Fruit fly (Drosophila melanogaster) whole organism, embryonic: ENCODE data around the gene Sgt1.

Source experiments
- Abd-B ChIP-seq: fragments of 200-800 bp; sonication (Bioruptor generic); optimal IDR thresholded peaks from 2 replicates; lab custom pipeline; 2018; ENCODE audit warnings: missing biosample characterization, mild to moderate bottlenecking, missing genetic modification characterization, moderate library complexity
- B-H1 ChIP-seq: fragments of 200-800 bp; sonication (Bioruptor generic); IDR thresholded peaks from 3 replicates; pipeline ENCODE4 v1.3.6; 2022; ENCODE audit warnings: missing biosample characterization, missing genetic modification characterization
- CG10147 ChIP-seq: fragments of 200-800 bp; sonication (Bioruptor generic); optimal IDR thresholded peaks from 2 replicates; lab custom pipeline; 2019; ENCODE audit warnings: missing biosample characterization, mild to moderate bottlenecking, missing genetic modification characterization, moderate library complexity
- CG11085 ChIP-seq: fragments of 200-800 bp; sonication (Bioruptor generic); IDR thresholded peaks from 2 replicates; pipeline ENCODE4 v1.3.6; 2022; ENCODE audit warnings: missing biosample characterization, missing genetic modification characterization
- CG13424 ChIP-seq: fragments of 200-800 bp; sonication (Bioruptor generic); optimal IDR thresholded peaks from 2 replicates; lab custom pipeline; 2019; ENCODE audit warnings: missing biosample characterization, mild to moderate bottlenecking, missing genetic modification characterization, moderate library complexity
- CG13894 ChIP-seq: fragments of 200-800 bp; sonication (Bioruptor generic); optimal IDR thresholded peaks from 3 replicates; lab custom pipeline; 2018; ENCODE audit warnings: missing biosample characterization, mild to moderate bottlenecking, missing genetic modification characterization, moderate library complexity
- CG14667 ChIP-seq: fragments of 200-800 bp; sonication (Bioruptor generic); IDR thresholded peaks from 2 replicates; pipeline ENCODE4 v1.3.6; 2022; ENCODE audit warnings: missing biosample characterization, missing genetic modification characterization
- CG14860 ChIP-seq: fragments of 200-800 bp; sonication (Bioruptor generic); IDR thresholded peaks from 3 replicates; pipeline ENCODE4 v1.3.6; 2022; ENCODE audit warnings: missing biosample characterization, missing genetic modification characterization; ENCODE audit not compliant: partially characterized antibody
- CG15269 ChIP-seq: fragments of 200-800 bp; sonication (Bioruptor generic); optimal IDR thresholded peaks from 2 replicates; lab custom pipeline; 2018; ENCODE audit warnings: missing biosample characterization, mild to moderate bottlenecking, missing genetic modification characterization, moderate library complexity
- CG2712 ChIP-seq: fragments of 200-800 bp; optimal IDR thresholded peaks from 3 replicates; lab custom pipeline; 2019; ENCODE audit warnings: missing biosample characterization, mild to moderate bottlenecking, missing genetic modification characterization, moderate library complexity
- CG30403 ChIP-seq: fragments of 200-800 bp; sonication (Bioruptor generic); optimal IDR thresholded peaks from 3 replicates; lab custom pipeline; 2016; ENCODE audit warnings: missing biosample characterization, missing genetic modification characterization
- CG30431 ChIP-seq: fragments of 200-800 bp; sonication (Bioruptor generic); optimal IDR thresholded peaks from 2 replicates; lab custom pipeline; 2017; ENCODE audit warnings: missing biosample characterization, missing genetic modification characterization
- CG32772 ChIP-seq: fragments of 200-800 bp; sonication (Bioruptor generic); IDR thresholded peaks from 2 replicates; pipeline ENCODE4 v1.3.6; 2022; ENCODE audit warnings: missing biosample characterization, missing genetic modification characterization
- CG3838 ChIP-seq: fragments of 200-800 bp; sonication (Bioruptor generic); optimal IDR thresholded peaks from 3 replicates; lab custom pipeline; 2016; ENCODE audit warnings: missing biosample characterization, missing genetic modification characterization
- CG4404 ChIP-seq: fragments of 200-800 bp; sonication (Bioruptor generic); IDR thresholded peaks from 2 replicates; pipeline ENCODE4 v1.3.6; 2022; ENCODE audit warnings: missing biosample characterization, missing genetic modification characterization
- CG4424 ChIP-seq: fragments of 200-800 bp; sonication (Bioruptor generic); optimal IDR thresholded peaks from 3 replicates; lab custom pipeline; 2016; ENCODE audit warnings: missing biosample characterization, missing genetic modification characterization
- CG4854 ChIP-seq: fragments of 200-800 bp; sonication (Bioruptor generic); optimal IDR thresholded peaks from 2 replicates; lab custom pipeline; 2016; ENCODE audit warnings: missing biosample characterization, missing genetic modification characterization, inconsistent platforms
- CG7357 ChIP-seq: fragments of 200-800 bp; sonication (Bioruptor generic); IDR thresholded peaks from 3 replicates; pipeline ENCODE4 v1.3.6; 2022; ENCODE audit warnings: missing biosample characterization, missing genetic modification characterization
- CG8388 ChIP-seq: fragments of 200-800 bp; sonication (Bioruptor generic); optimal IDR thresholded peaks from 2 replicates; lab custom pipeline; 2019; ENCODE audit warnings: missing biosample characterization, mild to moderate bottlenecking, missing genetic modification characterization, moderate library complexity
- CG9817 ChIP-seq: fragments of 200-800 bp; sonication (Bioruptor generic); optimal IDR thresholded peaks from 2 replicates; lab custom pipeline; 2018; ENCODE audit warnings: missing biosample characterization, mild to moderate bottlenecking, missing genetic modification characterization, moderate library complexity
- CoRest ChIP-seq: fragments of 200-800 bp; sonication (Bioruptor generic); optimal IDR thresholded peaks from 3 replicates; lab custom pipeline; 2018; ENCODE audit warnings: missing biosample characterization, mild to moderate bottlenecking, missing genetic modification characterization, moderate library complexity
- D19B ChIP-seq: fragments of 200-800 bp; sonication (Bioruptor generic); optimal IDR thresholded peaks from 2 replicates; lab custom pipeline; 2017; ENCODE audit warnings: missing biosample characterization, mild to moderate bottlenecking, missing genetic modification characterization
- Dref ChIP-seq: fragments of 200-800 bp; sonication (Bioruptor generic); IDR thresholded peaks from 2 replicates; pipeline ENCODE4 v1.3.6; 2022; ENCODE audit warnings: missing biosample characterization, missing genetic modification characterization
- GATAe ChIP-seq: fragments of 200-800 bp; sonication (Bioruptor generic); conservative IDR thresholded peaks from 2 replicates; pipeline ENCODE4 v1.3.6; 2022; ENCODE audit warnings: missing biosample characterization, missing genetic modification characterization
- Hr3 ChIP-seq: fragments of 200-800 bp; sonication (Bioruptor generic); optimal IDR thresholded peaks from 3 replicates; lab custom pipeline; 2016; ENCODE audit warnings: missing biosample characterization, missing genetic modification characterization
- Hr51 ChIP-seq, 2 experiments: fragments of 200-800 bp; sonication (Bioruptor generic); optimal IDR thresholded peaks; 2 replicates in 1 of 2; 3 replicates in 1 of 2; lab custom pipeline; 2016 to 2018; ENCODE audit warnings: missing biosample characterization in 2 of 2, missing genetic modification characterization in 2 of 2, mild to moderate bottlenecking in 1 of 2, moderate library complexity in 1 of 2
- Lhr ChIP-seq: fragments of 200-800 bp; sonication (Bioruptor generic); optimal IDR thresholded peaks from 3 replicates; lab custom pipeline; 2017; ENCODE audit warnings: mild to moderate bottlenecking, missing biosample characterization, missing genetic modification reagents, missing genetic modification characterization
- NC2α ChIP-seq: fragments of 200-800 bp; sonication (Bioruptor generic); optimal IDR thresholded peaks from 2 replicates; lab custom pipeline; 2016; ENCODE audit warnings: missing biosample characterization, missing genetic modification characterization
- NK7.1 ChIP-seq: fragments of 200-800 bp; sonication (Bioruptor generic); optimal IDR thresholded peaks from 3 replicates; lab custom pipeline; 2016; ENCODE audit warnings: missing biosample characterization, missing genetic modification characterization
- NfI ChIP-seq: fragments of 200-800 bp; sonication (Bioruptor generic); optimal IDR thresholded peaks from 3 replicates; lab custom pipeline; 2018; ENCODE audit warnings: missing biosample characterization, mild to moderate bottlenecking, missing genetic modification characterization, moderate library complexity
- Opbp ChIP-seq: fragments of 200-800 bp; sonication (Bioruptor generic); IDR thresholded peaks from 3 replicates; pipeline ENCODE4 v1.3.6; 2022; ENCODE audit warnings: missing biosample characterization, missing genetic modification characterization; ENCODE audit not compliant: partially characterized antibody
- Sry-β ChIP-seq: fragments of 200-800 bp; sonication (Bioruptor generic); optimal IDR thresholded peaks from 2 replicates; lab custom pipeline; 2018; ENCODE audit warnings: missing biosample characterization, mild to moderate bottlenecking, missing genetic modification characterization, moderate library complexity
- Trl ChIP-seq, 3 experiments: fragments of >200 bp in 2 of 3; fragments of 200-800 bp in 1 of 3; sonication (Bioruptor generic) in 1 of 3; optimal IDR thresholded peaks; 2 replicates in 1 of 3; 3 replicates in 2 of 3; lab custom pipeline; 2016 to 2017; ENCODE audit warnings: missing biosample characterization in 1 of 3, missing genetic modification characterization in 1 of 3
- crc ChIP-seq: fragments of 200-800 bp; sonication (Bioruptor generic); optimal IDR thresholded peaks from 2 replicates; lab custom pipeline; 2016; ENCODE audit warnings: missing biosample characterization, missing genetic modification characterization
- exex ChIP-seq: fragments of 200-800 bp; sonication (Bioruptor generic); optimal IDR thresholded peaks from 4 replicates; lab custom pipeline; 2018; ENCODE audit warnings: missing biosample characterization, mild to moderate bottlenecking, missing genetic modification characterization, moderate library complexity
- grn ChIP-seq: fragments of 200-800 bp; sonication (Bioruptor generic); optimal IDR thresholded peaks from 3 replicates; lab custom pipeline; 2017; ENCODE audit warnings: missing biosample characterization, missing genetic modification characterization
- hth ChIP-seq: fragments of >200 bp; optimal IDR thresholded peaks from 2 replicates; lab custom pipeline; 2017; ENCODE audit warnings: inconsistent platforms
- luna ChIP-seq: fragments of 200-800 bp; sonication (Bioruptor generic); optimal IDR thresholded peaks from 2 replicates; lab custom pipeline; 2016; ENCODE audit warnings: missing biosample characterization, missing genetic modification characterization
- mirr ChIP-seq: fragments of 200-800 bp; sonication (Bioruptor generic); optimal IDR thresholded peaks from 3 replicates; lab custom pipeline; 2018; ENCODE audit warnings: missing biosample characterization, mild to moderate bottlenecking, missing genetic modification characterization
- oc ChIP-seq: fragments of 200-800 bp; sonication (Bioruptor generic); optimal IDR thresholded peaks from 2 replicates; lab custom pipeline; 2018; ENCODE audit warnings: missing biosample characterization, mild to moderate bottlenecking, missing genetic modification characterization, moderate library complexity
- psq ChIP-seq: fragments of 200-800 bp; sonication (Bioruptor generic); optimal IDR thresholded peaks from 2 replicates; lab custom pipeline; 2017; ENCODE audit warnings: missing biosample characterization, missing genetic modification characterization
- schlank ChIP-seq: fragments of 200-800 bp; sonication (Bioruptor generic); optimal IDR thresholded peaks from 2 replicates; lab custom pipeline; 2018; ENCODE audit warnings: missing biosample characterization, mild to moderate bottlenecking, missing genetic modification characterization
- sd ChIP-seq: fragments of 200-800 bp; sonication (Bioruptor generic); optimal IDR thresholded peaks from 3 replicates; lab custom pipeline; 2018; ENCODE audit warnings: missing biosample characterization, mild to moderate bottlenecking, missing genetic modification characterization, moderate library complexity
- sna ChIP-seq: fragments of 200-800 bp; sonication (Bioruptor generic); IDR thresholded peaks from 2 replicates; pipeline ENCODE4 v1.3.6; 2022; ENCODE audit warnings: missing biosample characterization, missing genetic modification characterization; ENCODE audit not compliant: partially characterized antibody
- sob ChIP-seq: fragments of 200-800 bp; sonication (Bioruptor generic); IDR thresholded peaks from 2 replicates; pipeline ENCODE4 v1.3.6; 2022; ENCODE audit warnings: missing biosample characterization, missing genetic modification characterization
- sr ChIP-seq: fragments of 200-800 bp; sonication (Bioruptor generic); IDR thresholded peaks from 3 replicates; pipeline ENCODE4 v1.3.6; 2022; ENCODE audit warnings: missing biosample characterization, missing genetic modification characterization
- usp ChIP-seq: fragments of >200 bp; optimal IDR thresholded peaks from 2 replicates; lab custom pipeline; 2017; ENCODE audit warnings: missing biosample characterization, missing genetic modification characterization
- zfh2 ChIP-seq: fragments of 200-800 bp; sonication (Bioruptor generic); optimal IDR thresholded peaks from 2 replicates; lab custom pipeline; 2016; ENCODE audit warnings: missing biosample characterization, missing genetic modification characterization

Sgt1 gene

dm6 chr3R:8264302-8265080, 40.6 kb downstream of the Sgt1 start, which contains the start of the genes RPA1 and Mcm2 (continued):
- peak in 1 of 2 experiments; percentile 60 for TF ChIP-seq Hr51 (GFP tag; optimal IDR thresholded peaks at IDR 0.05; lab: Kevin White, UChicago)
- peak; percentile 57 for TF ChIP-seq Dref (GFP tag; lab: Robert Waterston, UW)
- peak; percentile 30 for TF ChIP-seq Sry-β (GFP tag; lab: Kevin White, UChicago)
- peak; percentile 90 for TF ChIP-seq CG30403
- TF ChIP-seq CG30431 (GFP tag; lab: Kevin White, UChicago): peak; percentile 69
- no peak for TF ChIP-seq Trl (optimal IDR thresholded peaks at IDR 0.05; lab: Kevin White, UChicago)
- TF ChIP-seq Trl (GFP tag; optimal IDR thresholded peaks at IDR 0.05; lab: Kevin White, UChicago): peak; percentile 64
- peak; percentile 10; the same call in 1 of the 3 replicates for TF ChIP-seq Opbp (GFP tag; lab: Robert Waterston, UW)
- TF ChIP-seq hth (lab: Kevin White, UChicago): no peak
- peak; percentile 68 for TF ChIP-seq CG10147 (GFP tag; lab: Kevin White, UChicago)
- TF ChIP-seq GATAe (GFP tag; lab: Robert Waterston, UW): peak; percentile 33
- TF ChIP-seq CG4854 (GFP tag; lab: Kevin White, UChicago): no peak
- TF ChIP-seq NK7.1 (GFP tag; lab: Kevin White, UChicago): no peak
- no peak for TF ChIP-seq usp
- TF ChIP-seq CG11085 (GFP tag; lab: Robert Waterston, UW): peak; percentile 73
- TF ChIP-seq CG13424: peak; percentile 85
- peak; percentile 93 for TF ChIP-seq CoRest
- no peak for TF ChIP-seq grn
- TF ChIP-seq exex (tag; lab: Kevin White, UChicago): no peak
- peak; percentile 81 for TF ChIP-seq Abd-B (GFP tag; lab: Kevin White, UChicago)
- TF ChIP-seq CG4404 (GFP tag; lab: Robert Waterston, UW): peak; percentile 65
- TF ChIP-seq NC2α (GFP tag; lab: Kevin White, UChicago): no peak
- TF ChIP-seq crc (GFP tag; lab: Kevin White, UChicago): no peak
- peak; percentile 66 for TF ChIP-seq CG8388 (GFP tag; lab: Kevin White, UChicago)
- TF ChIP-seq CG13894: peak; percentile 44
- no peak for TF ChIP-seq CG14860 (GFP tag; lab: Robert Waterston, UW)
- TF ChIP-seq sr: peak; percentile 52; the same call in 1 of the 3 replicates
- TF ChIP-seq CG9817 (tag; lab: Kevin White, UChicago): peak; percentile 80
- TF ChIP-seq mirr: no peak
- peak; percentile 72 for TF ChIP-seq sob
- TF ChIP-seq NfI (GFP tag; lab: Kevin White, UChicago): peak; percentile 82
- TF ChIP-seq CG32772 (GFP tag; lab: Robert Waterston, UW): peak; percentile 70
- peak; percentile 74 for TF ChIP-seq zfh2
- TF ChIP-seq Hr3 (GFP tag; lab: Kevin White, UChicago): peak; percentile 89
- peak; percentile 81 for TF ChIP-seq CG14667 (GFP tag; lab: Robert Waterston, UW)
- TF ChIP-seq sd (tag; lab: Kevin White, UChicago): no peak
- TF ChIP-seq luna: no peak
- TF ChIP-seq oc: peak; percentile 40
- peak; percentile 33 for TF ChIP-seq schlank (tag; lab: Kevin White, UChicago)
- peak; percentile 67 for TF ChIP-seq D19B (GFP tag; lab: Kevin White, UChicago)
- peak; percentile 44; the same call in 2 of the 3 replicates for TF ChIP-seq B-H1 (GFP tag; lab: Robert Waterston, UW)
- peak; percentile 38 for TF ChIP-seq psq (GFP tag; lab: Kevin White, UChicago)
- TF ChIP-seq CG2712 (tag; lab: Kevin White, UChicago): peak; percentile 83
- TF ChIP-seq CG15269 (tag; lab: Kevin White, UChicago): peak; percentile 78
- TF ChIP-seq CG4424 (GFP tag; lab: Kevin White, UChicago): peak; percentile 84
- TF ChIP-seq Lhr (GFP tag; lab: Kevin White, UChicago): peak; percentile 19
- TF ChIP-seq CG7357 (GFP tag; lab: Robert Waterston, UW): peak; percentile 66; the same call in 2 of the 3 replicates
- TF ChIP-seq CG3838 (GFP tag; lab: Kevin White, UChicago): no peak
- TF ChIP-seq sna: no peak
